Worm (Caenorhabditis elegans) whole organism, young adult: ENCODE data around the gene srh-220.
"Not testable (repeated sequence)": the region's sequence is repeated elsewhere in the genome, so short reads cannot be mapped to it uniquely, and the experiment has no call there.

Source experiments
- Y67H2A.10 ChIP-seq: fragments of 200-800 bp; sonication (Bioruptor generic); conservative IDR thresholded peaks from 2 replicates; pipeline ENCODE4 v1.3.6; 2022; ENCODE audit warnings: missing genetic modification reagents, missing genetic modification characterization, missing compliant biosample characterization
- lin-35 ChIP-seq, 3 experiments: fragments of 150-350 bp in 2 of 3; sonication (generic microtip) in 1 of 3; optimal IDR thresholded peaks; 2 replicates each; lab custom pipeline; 2014 to 2018; ENCODE audit warnings: missing biosample characterization in 3 of 3, missing genetic modification characterization in 3 of 3, missing genetic modification reagents in 3 of 3
- ztf-26 ChIP-seq: sonication (generic microtip); optimal IDR thresholded peaks from 2 replicates; lab custom pipeline; 2017; ENCODE audit warnings: missing genetic modification characterization, missing compliant biosample characterization

The srh-220 gene

ce11 chrIV:3932408-3932807, 45.4 kb downstream of the srh-220 start, which contains the start of gene clec-70:
Gene clec-70, plus strand, starts transcription at chrIV:3932708.
- TF ChIP-seq Y67H2A.10 (GFP tag; lab: Robert Waterston, UW); ztf-26; lin-35 (GFP tag; optimal IDR thresholded peaks at IDR 0.05; lab: Kevin White, UChicago): not testable (repeated sequence)
